Fruit fly (Drosophila melanogaster): Measurements from ENCODE around the gene Pih1D1.

Gene Pih1D1

dm6 chr2L:12720430-12721396, 930 bp downstream of the Pih1D1 start (continued):
- TF ChIP-seq ash1 (GFP tag; optimal IDR thresholded peaks at IDR 0.05) = no peak
- TF ChIP-seq CG14014 (GFP tag; IDR thresholded peaks at IDR 0.05) = peak; percentile 59
- TF ChIP-seq corto (GFP tag; optimal IDR thresholded peaks at IDR 0.05) = no peak
- TF ChIP-seq CG14667 (GFP tag; IDR thresholded peaks at IDR 0.05) = peak; percentile 23; the same call in 1 of the 2 replicates
- no peak for TF ChIP-seq CG42726 (GFP tag; IDR thresholded peaks at IDR 0.05; ENCODE audit: partially characterized antibody)
- peak; percentile 69 for TF ChIP-seq CG9215 (GFP tag; IDR thresholded peaks at IDR 0.05)
- TF ChIP-seq Abd-B (GFP tag; optimal IDR thresholded peaks at IDR 0.05) = peak; percentile 1
- TF ChIP-seq CG11504 (tag; optimal IDR thresholded peaks at IDR 0.05) = peak; percentile 72
- peak; percentile 70 for TF ChIP-seq CG3281 (GFP tag; optimal IDR thresholded peaks at IDR 0.05)
- TF ChIP-seq ttk (GFP tag; IDR thresholded peaks at IDR 0.05) = peak; percentile 23; the same call in 1 of the 2 replicates
- peak; percentile 32; the same call in 1 of the 2 replicates for TF ChIP-seq Taf1 (GFP tag; IDR thresholded peaks at IDR 0.05)
- TF ChIP-seq az2 (GFP tag; optimal IDR thresholded peaks at IDR 0.05) = peak; percentile 36
- peak; percentile 34 for TF ChIP-seq nau (GFP tag; optimal IDR thresholded peaks at IDR 0.05)
- no peak for TF ChIP-seq dan (GFP tag; IDR thresholded peaks at IDR 0.05)
- TF ChIP-seq otp (GFP tag; IDR thresholded peaks at IDR 0.05) = peak; percentile 37; the same call in 1 of the 3 replicates
- TF ChIP-seq Dad (GFP tag; optimal IDR thresholded peaks at IDR 0.05) = no peak
- TF ChIP-seq jigr1 (GFP tag; IDR thresholded peaks at IDR 0.05) = no peak
- peak; percentile 25 for TF ChIP-seq Sox100B (GFP tag; optimal IDR thresholded peaks at IDR 0.05)
- no peak for TF ChIP-seq cad (GFP tag; optimal IDR thresholded peaks at IDR 0.05)
- peak; percentile 46 for TF ChIP-seq CG4424 (GFP tag; optimal IDR thresholded peaks at IDR 0.05)
- TF ChIP-seq klu (GFP tag; IDR thresholded peaks at IDR 0.05) = no peak
- TF ChIP-seq ind (GFP tag; optimal IDR thresholded peaks at IDR 0.05) = peak; percentile 47
- peak; percentile 26 for TF ChIP-seq Hsf (GFP tag; optimal IDR thresholded peaks at IDR 0.05)
- TF ChIP-seq CG30403 (GFP tag; optimal IDR thresholded peaks at IDR 0.05) = peak; percentile 21
- no peak for TF ChIP-seq Fer2 (tag; optimal IDR thresholded peaks at IDR 0.05)
- peak; percentile 37 to 81 for TF ChIP-seq Pdp1 (GFP tag; optimal IDR thresholded peaks at IDR 0.05)
- peak; percentile 13 for TF ChIP-seq CG9437 (GFP tag; optimal IDR thresholded peaks at IDR 0.05)
- TF ChIP-seq Elba2 (GFP tag; optimal IDR thresholded peaks at IDR 0.05) = no peak
- peak; percentile 23 for TF ChIP-seq kay (GFP tag; optimal IDR thresholded peaks at IDR 0.05)
- peak; percentile 12 for TF ChIP-seq CG13624 (GFP tag; optimal IDR thresholded peaks at IDR 0.05)
- no peak for TF ChIP-seq Lim3 (GFP tag; IDR thresholded peaks at IDR 0.05)
- TF ChIP-seq Side (GFP tag; optimal IDR thresholded peaks at IDR 0.05) = peak; percentile 34
- TF ChIP-seq CG7839 (tag; optimal IDR thresholded peaks at IDR 0.05) = peak; percentile 69
- TF ChIP-seq abd-A (tag; optimal IDR thresholded peaks at IDR 0.05) = peak; percentile 75
- TF ChIP-seq gem (tag; optimal IDR thresholded peaks at IDR 0.05) = peak; percentile 58
- TF ChIP-seq chinmo (GFP tag; IDR thresholded peaks at IDR 0.05; ENCODE audit: partially characterized antibody) = 0 out of 4 replicates have a peak, but pooled peaks have one; percentile 40
- TF ChIP-seq CG11695 (GFP tag; IDR thresholded peaks at IDR 0.05) = peak; percentile 60
- peak; percentile 80 for TF ChIP-seq CG6689 (GFP tag; IDR thresholded peaks at IDR 0.05)
- TF ChIP-seq exex (tag; optimal IDR thresholded peaks at IDR 0.05) = peak; percentile 86
- peak; percentile 61 for TF ChIP-seq onecut (GFP tag; IDR thresholded peaks at IDR 0.05)
- peak; percentile 65 for TF ChIP-seq CG1233 (GFP tag; optimal IDR thresholded peaks at IDR 0.05)
- peak; percentile 48 for TF ChIP-seq sd (tag; optimal IDR thresholded peaks at IDR 0.05)
- peak; percentile 20 for TF ChIP-seq ATbp (GFP tag; optimal IDR thresholded peaks at IDR 0.05)
- TF ChIP-seq mld (GFP tag; IDR thresholded peaks at IDR 0.05; ENCODE audit: partially characterized antibody) = no peak
- no peak for TF ChIP-seq Lhr (GFP tag; optimal IDR thresholded peaks at IDR 0.05)
- TF ChIP-seq pho (GFP tag; optimal IDR thresholded peaks at IDR 0.05) = peak; percentile 21
- TF ChIP-seq kni (GFP tag; optimal IDR thresholded peaks at IDR 0.05) = no peak
- peak; percentile 39 for TF ChIP-seq CG6813 (GFP tag; optimal IDR thresholded peaks at IDR 0.05)

All from whole organism, embryonic.